Worm (Caenorhabditis elegans): ENCODE measurements around the gene Y45G5AL.1.

ce11 chrV:4157291-4157690 is 13.0 kb downstream of the Y45G5AL.1 start:
- no peak for TF ChIP-seq pat-9 (tag; optimal IDR thresholded peaks at IDR 0.05)
- TF ChIP-seq elt-2 (tag; optimal IDR thresholded peaks at IDR 0.05): peak; percentile 96
- no peak for TF ChIP-seq ama-1 (optimal IDR thresholded peaks at IDR 0.05)
- no peak for TF ChIP-seq ets-4 (tag; optimal IDR thresholded peaks at IDR 0.05)
- no peak for TF ChIP-seq unc-42 (tag; optimal IDR thresholded peaks at IDR 0.05)
- TF ChIP-seq dmd-4 (tag; optimal IDR thresholded peaks at IDR 0.05; ENCODE audit: borderline replicate concordance): no peak

Measured in whole organism, late embryonic.